Fruit fly (Drosophila melanogaster): ENCODE measurements around the gene Kap-alpha3.

Kap-alpha3 gene

dm6 chr3R:9586663-9587248 lies 9.2 kb upstream of the Kap-alpha3 start, which contains the start of gene P58IPK (continued):
- TF ChIP-seq CG43689 (GFP tag; IDR thresholded peaks at IDR 0.05) = no peak
- peak; percentile 1 for TF ChIP-seq MTF-1 (GFP tag; optimal IDR thresholded peaks at IDR 0.05; ENCODE audit: borderline replicate concordance)
- no peak for TF ChIP-seq fd3F (GFP tag; optimal IDR thresholded peaks at IDR 0.05)
- no peak for TF ChIP-seq Nf-YA (GFP tag; IDR thresholded peaks at IDR 0.05)
- peak; percentile 40 for TF ChIP-seq lab (GFP tag; optimal IDR thresholded peaks at IDR 0.05)
- TF ChIP-seq gfzf (GFP tag; optimal IDR thresholded peaks at IDR 0.05) = peak; percentile 41
- 0 out of 2 replicates have a peak, but pooled peaks have one; percentile 44 for TF ChIP-seq ttk (GFP tag; IDR thresholded peaks at IDR 0.05)
- TF ChIP-seq CG15073 (GFP tag; optimal IDR thresholded peaks at IDR 0.05) = no peak
- TF ChIP-seq Lim3 (GFP tag; IDR thresholded peaks at IDR 0.05) = no peak
- no peak for TF ChIP-seq lov (optimal IDR thresholded peaks at IDR 0.05)
- TF ChIP-seq lov (GFP tag; IDR thresholded peaks at IDR 0.05) = 0 out of 3 replicates have a peak, but pooled peaks have one; percentile 37
- no peak for TF ChIP-seq zf30C (GFP tag; optimal IDR thresholded peaks at IDR 0.05)
- TF ChIP-seq Dbx (GFP tag; IDR thresholded peaks at IDR 0.05) = peak; percentile 65
- TF ChIP-seq B-H1 (GFP tag; IDR thresholded peaks at IDR 0.05) = no peak
- TF ChIP-seq ssp (GFP tag; IDR thresholded peaks at IDR 0.05) = peak; percentile 76
- TF ChIP-seq CG30431 (GFP tag; optimal IDR thresholded peaks at IDR 0.05) = peak; percentile 1
- TF ChIP-seq Bteb2 (GFP tag; optimal IDR thresholded peaks at IDR 0.05) = peak; percentile 70
- TF ChIP-seq NfI (GFP tag; optimal IDR thresholded peaks at IDR 0.05) = peak; percentile 65
- TF ChIP-seq zfh2 (GFP tag; optimal IDR thresholded peaks at IDR 0.05) = peak; percentile 80
- peak; percentile 72 for TF ChIP-seq CG17186 (GFP tag; optimal IDR thresholded peaks at IDR 0.05)
- no peak for TF ChIP-seq CG11085 (GFP tag; IDR thresholded peaks at IDR 0.05)
- TF ChIP-seq Trl (optimal IDR thresholded peaks at IDR 0.05) = no peak
- peak; percentile 70 for TF ChIP-seq Trl (GFP tag; optimal IDR thresholded peaks at IDR 0.05)
- 0 out of 3 replicates have a peak, but pooled peaks have one; percentile 11 for TF ChIP-seq ase (GFP tag; IDR thresholded peaks at IDR 0.05)
- TF ChIP-seq Neu2 (GFP tag; optimal IDR thresholded peaks at IDR 0.05; ENCODE audit: borderline replicate concordance) = no peak
- peak; percentile 35 for TF ChIP-seq CG18262 (tag; optimal IDR thresholded peaks at IDR 0.05)
- TF ChIP-seq CG17829 (tag; optimal IDR thresholded peaks at IDR 0.05) = peak; percentile 64
- TF ChIP-seq Hsf (GFP tag; optimal IDR thresholded peaks at IDR 0.05) = peak; percentile 66
- peak; percentile 64; the same call in 1 of the 2 replicates for TF ChIP-seq Rx (GFP tag; IDR thresholded peaks at IDR 0.05)
- no peak for TF ChIP-seq CG1024 (GFP tag; IDR thresholded peaks at IDR 0.05)
- no peak for TF ChIP-seq btn (GFP tag; optimal IDR thresholded peaks at IDR 0.05)
- TF ChIP-seq eyg (GFP tag; optimal IDR thresholded peaks at IDR 0.05) = peak; percentile 42
- no peak for TF ChIP-seq gt (GFP tag; IDR thresholded peaks at IDR 0.05)
- peak; percentile 13; the same call in 1 of the 2 replicates for TF ChIP-seq Taf1 (GFP tag; IDR thresholded peaks at IDR 0.05)
- TF ChIP-seq danr (GFP tag; IDR thresholded peaks at IDR 0.05) = no peak
- peak; percentile 46 for TF ChIP-seq CG15601 (tag; optimal IDR thresholded peaks at IDR 0.05)
- TF ChIP-seq CG9797 (GFP tag; optimal IDR thresholded peaks at IDR 0.05) = peak; percentile 49
- TF ChIP-seq CG11398 (GFP tag; optimal IDR thresholded peaks at IDR 0.05) = peak; percentile 37
- no peak for TF ChIP-seq Vsx1 (GFP tag; optimal IDR thresholded peaks at IDR 0.05)
- peak; percentile 11 for TF ChIP-seq nerfin-1 (tag; optimal IDR thresholded peaks at IDR 0.05)
- TF ChIP-seq crc (GFP tag; optimal IDR thresholded peaks at IDR 0.05) = peak; percentile 54
- TF ChIP-seq CG4404 (GFP tag; IDR thresholded peaks at IDR 0.05) = peak; percentile 50; the same call in 1 of the 2 replicates
- peak; percentile 36 for TF ChIP-seq PHDP (tag; optimal IDR thresholded peaks at IDR 0.05)
- peak; percentile 16; the same call in 1 of the 2 replicates for TF ChIP-seq Drgx (GFP tag; IDR thresholded peaks at IDR 0.05)
- peak; percentile 7 for TF ChIP-seq CG10543 (GFP tag; optimal IDR thresholded peaks at IDR 0.05)
- TF ChIP-seq sr (GFP tag; IDR thresholded peaks at IDR 0.05) = peak; percentile 71
- TF ChIP-seq psq (GFP tag; optimal IDR thresholded peaks at IDR 0.05) = no peak
- TF ChIP-seq Mes4 (GFP tag; optimal IDR thresholded peaks at IDR 0.05) = peak; percentile 36
- TF ChIP-seq Opbp (GFP tag; IDR thresholded peaks at IDR 0.05; ENCODE audit: partially characterized antibody) = peak; percentile 96
- peak; percentile 80 for TF ChIP-seq CG1603 (tag; optimal IDR thresholded peaks at IDR 0.05)
- TF ChIP-seq CG4730 (GFP tag; IDR thresholded peaks at IDR 0.05) = peak; percentile 20; the same call in 1 of the 2 replicates

All from whole organism, embryonic.